Worm (Caenorhabditis elegans) whole organism, early embryonic: ENCODE measurements around the gene imb-2.
A peak's percentile ranks its signal among the peaks of the same experiment; 100 is the strongest.

ENCODE experiments used
- B0310.2 ChIP-seq: sonication (generic microtip); optimal IDR thresholded peaks from 2 replicates; lab custom pipeline; 2016; ENCODE audit warnings: mild to moderate bottlenecking, missing genetic modification characterization, missing compliant biosample characterization
- F13C5.2 ChIP-seq: sonication (generic microtip); optimal IDR thresholded peaks from 2 replicates; lab custom pipeline; 2017; ENCODE audit warnings: mild to moderate bottlenecking, missing genetic modification characterization, inconsistent platforms, missing compliant biosample characterization
- aly-1 ChIP-seq: sonication (generic microtip); optimal IDR thresholded peaks from 2 replicates; lab custom pipeline; 2016; ENCODE audit warnings: missing genetic modification characterization, missing compliant biosample characterization
- ama-1 ChIP-seq: fragments of 150-350 bp; optimal IDR thresholded peaks from 2 replicates; lab custom pipeline; 2014
- ceh-13 ChIP-seq: fragments of 200-800 bp; sonication (Bioruptor generic); optimal IDR thresholded peaks from 2 replicates; lab custom pipeline; 2018; ENCODE audit warnings: mild to moderate bottlenecking, missing genetic modification characterization, missing compliant biosample characterization
- ceh-36 ChIP-seq: sonication (generic microtip); optimal IDR thresholded peaks from 2 replicates; lab custom pipeline; 2016; ENCODE audit warnings: missing genetic modification characterization, inconsistent platforms, missing compliant biosample characterization
- ets-7 ChIP-seq: sonication (generic microtip); optimal IDR thresholded peaks from 2 replicates; lab custom pipeline; 2016; ENCODE audit warnings: missing genotype, missing genetic modification characterization, missing compliant biosample characterization
- flt-1 ChIP-seq: fragments of 200-800 bp; sonication (Bioruptor generic); IDR thresholded peaks from 2 replicates; pipeline ENCODE4 v1.3.6; 2022; ENCODE audit warnings: missing genetic modification characterization, missing compliant biosample characterization
- hmbx-1 ChIP-seq: sonication (generic microtip); optimal IDR thresholded peaks from 2 replicates; lab custom pipeline; 2016; ENCODE audit warnings: mild to moderate bottlenecking, missing genetic modification characterization, missing compliant biosample characterization
- hmg-4 ChIP-seq: fragments of 200-800 bp; sonication (Bioruptor generic); optimal IDR thresholded peaks from 2 replicates; lab custom pipeline; 2018; ENCODE audit warnings: mild to moderate bottlenecking, missing genetic modification characterization, missing compliant biosample characterization
- hnd-1 ChIP-seq: sonication (generic microtip); optimal IDR thresholded peaks from 2 replicates; lab custom pipeline; 2016; ENCODE audit warnings: missing genetic modification characterization, missing compliant biosample characterization
- pes-1 ChIP-seq: fragments of 200-800 bp; sonication (Bioruptor generic); IDR thresholded peaks from 2 replicates; pipeline ENCODE4 v1.3.6; 2022; ENCODE audit warnings: missing genetic modification reagents, missing genetic modification characterization, missing compliant biosample characterization
- scrt-1 ChIP-seq: fragments of 200-800 bp; sonication (Bioruptor generic); IDR thresholded peaks from 2 replicates; pipeline ENCODE4 v1.3.6; 2022; ENCODE audit warnings: missing genetic modification characterization, missing compliant biosample characterization
- sea-1 ChIP-seq: fragments of 200-800 bp; sonication (Bioruptor generic); conservative IDR thresholded peaks from 2 replicates; pipeline ENCODE4 v1.3.6; 2022; ENCODE audit warnings: missing genetic modification characterization, missing compliant biosample characterization
- tbx-11 ChIP-seq: fragments of 200-800 bp; sonication (Bioruptor generic); IDR thresholded peaks from 2 replicates; pipeline ENCODE4 v1.3.6; 2022; ENCODE audit warnings: missing genetic modification characterization, missing compliant biosample characterization
- tbx-37 ChIP-seq: fragments of 200-800 bp; sonication (Bioruptor generic); conservative IDR thresholded peaks from 2 replicates; pipeline ENCODE4 v1.3.6; 2022; ENCODE audit warnings: missing genetic modification reagents, missing genetic modification characterization, missing compliant biosample characterization
- tra-4 ChIP-seq: sonication (generic microtip); optimal IDR thresholded peaks from 2 replicates; lab custom pipeline; 2017; ENCODE audit warnings: missing genetic modification characterization, missing compliant biosample characterization

Gene imb-2

ce11 chrII:14404741-14405488 lies 39.4 kb downstream of the imb-2 start:
- TF ChIP-seq B0310.2 (tag; lab: Kevin White, UChicago) (peak; percentile 22), scrt-1 (GFP tag; lab: Robert Waterston, UW) (no peak; the same call in 1 of the 2 replicates), tra-4 (no peak), ets-7 (tag; lab: Kevin White, UChicago) (no peak), F13C5.2 (peak; percentile 63), pes-1 (GFP tag; lab: Robert Waterston, UW) (peak; percentile 9; the same call in 1 of the 2 replicates), tbx-11 (no peak), flt-1 (GFP tag; lab: Robert Waterston, UW) (peak; percentile 27; the same call in 1 of the 2 replicates), hnd-1 (tag; lab: Kevin White, UChicago) (no peak), ceh-13 (peak; percentile 0), sea-1 (GFP tag; lab: Robert Waterston, UW) (no peak), ama-1 (peak; percentile 93)

DNA sequence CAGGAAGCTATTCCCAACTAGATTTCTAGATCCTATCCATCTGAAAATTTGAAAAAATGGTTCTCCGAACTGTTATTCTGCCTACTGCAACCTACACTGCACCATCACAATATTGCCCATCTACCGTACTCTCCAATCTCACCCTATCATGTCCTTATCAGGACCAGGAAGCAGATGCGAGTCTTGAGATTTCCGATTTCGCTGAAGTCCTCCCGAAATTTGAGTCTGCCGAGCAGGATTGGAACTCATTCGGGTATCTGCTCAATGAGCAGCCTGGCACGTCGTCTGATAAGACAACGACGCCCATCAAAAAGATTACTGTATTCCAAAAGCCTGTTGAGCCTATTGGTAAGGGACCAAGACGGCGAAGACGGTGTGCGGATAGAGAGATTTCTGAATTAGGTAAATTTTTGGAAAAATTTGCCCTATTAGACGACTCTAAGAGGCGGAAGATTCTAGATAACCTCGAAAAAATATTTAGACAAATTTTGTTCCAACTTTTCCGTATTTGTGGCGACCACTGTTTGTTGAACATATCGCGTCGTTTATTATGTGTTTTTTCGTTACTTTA lies 40.1 kb downstream of the imb-2 start:
- TF ChIP-seq hmg-4 (GFP tag; lab: Kevin White, UChicago) (peak; percentile 59), sea-1 (GFP tag; lab: Robert Waterston, UW) (peak; percentile 15; the same call in 1 of the 2 replicates), ama-1 (peak; percentile 98), scrt-1 (GFP tag; lab: Robert Waterston, UW) (no peak), tra-4 (no peak), ceh-36 (tag; lab: Kevin White, UChicago) (peak; percentile 44), pes-1 (GFP tag; lab: Robert Waterston, UW) (no peak), aly-1 (tag; lab: Kevin White, UChicago) (no peak)

DNA sequence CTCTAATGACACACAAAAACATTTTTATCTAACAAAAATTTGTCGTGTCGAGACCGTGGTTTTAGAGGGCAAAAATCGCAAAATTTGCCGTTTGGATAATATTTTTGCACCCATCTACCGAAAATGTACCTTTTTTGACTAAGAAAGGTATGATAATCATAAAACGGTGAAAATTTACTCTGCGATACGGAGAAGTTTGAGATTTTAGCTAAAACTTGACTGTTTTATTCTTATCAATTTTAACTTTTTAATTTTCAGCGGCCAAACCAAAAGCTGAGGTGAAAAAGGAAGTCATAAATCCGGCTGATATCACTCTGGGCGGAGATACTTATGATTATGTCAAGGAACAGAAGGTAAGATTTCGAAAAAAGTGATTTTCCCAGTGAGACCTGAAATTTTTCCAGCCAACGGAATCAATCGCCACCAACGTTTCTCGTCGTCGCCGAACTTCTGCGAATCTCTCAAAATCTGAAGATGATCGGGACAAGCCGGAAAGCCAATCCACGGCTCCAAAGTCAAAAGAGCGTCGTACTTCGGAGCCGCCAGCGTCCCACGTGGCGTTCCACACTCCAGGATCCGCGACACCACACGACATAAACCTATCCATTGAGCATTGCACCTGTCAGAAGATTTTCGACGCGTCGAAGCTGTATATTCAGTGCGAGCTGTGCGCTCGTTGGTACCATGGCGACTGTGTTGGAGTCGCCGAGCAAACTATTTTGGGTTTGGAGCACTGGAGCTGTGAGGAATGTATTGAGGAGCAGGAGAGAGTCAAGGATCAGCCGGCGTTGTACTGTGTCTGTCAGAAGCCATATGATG lies 40.8 kb downstream of the imb-2 start:
- TF ChIP-seq flt-1 (GFP tag; lab: Robert Waterston, UW) (no peak), ceh-13 (no peak), ceh-36 (tag; lab: Kevin White, UChicago) (no peak), sea-1 (GFP tag; lab: Robert Waterston, UW) (peak; percentile 36; the same call in 1 of the 2 replicates), ama-1 (peak; percentile 83), ets-7 (tag; lab: Kevin White, UChicago) (no peak), tbx-37 (GFP tag; lab: Robert Waterston, UW) (no peak), scrt-1 (GFP tag; lab: Robert Waterston, UW) (no peak), tbx-11 (no peak), B0310.2 (tag; lab: Kevin White, UChicago) (no peak), F13C5.2 (no peak), pes-1 (GFP tag; lab: Robert Waterston, UW) (no peak), hmbx-1 (tag; lab: Kevin White, UChicago) (no peak)

- no peak for TF ChIP-seq tra-4
- TF ChIP-seq ets-7 (tag; lab: Kevin White, UChicago) = no peak
- peak; percentile 25; the same call in 1 of the 2 replicates for TF ChIP-seq flt-1 (GFP tag; lab: Robert Waterston, UW)
- TF ChIP-seq tbx-37 (GFP tag; lab: Robert Waterston, UW) = no peak
- TF ChIP-seq ceh-36 (tag; lab: Kevin White, UChicago) = peak; percentile 9
- TF ChIP-seq B0310.2 (tag; lab: Kevin White, UChicago) = peak; percentile 36
- no peak for TF ChIP-seq ceh-13
- TF ChIP-seq pes-1 (GFP tag; lab: Robert Waterston, UW) = peak; percentile 36; the same call in 1 of the 2 replicates
- no peak for TF ChIP-seq aly-1 (tag; lab: Kevin White, UChicago)
- no peak for TF ChIP-seq hmg-4 (GFP tag; lab: Kevin White, UChicago)
- TF ChIP-seq sea-1 (GFP tag; lab: Robert Waterston, UW) = peak; percentile 84
- no peak for TF ChIP-seq hmbx-1 (tag; lab: Kevin White, UChicago)
- no peak for TF ChIP-seq scrt-1 (GFP tag; lab: Robert Waterston, UW)
- peak; percentile 73 for TF ChIP-seq ama-1
- peak; percentile 56 for TF ChIP-seq hnd-1 (tag; lab: Kevin White, UChicago)
- TF ChIP-seq F13C5.2 = no peak
- TF ChIP-seq tbx-11 = 0 out of 2 replicates have a peak, but pooled peaks have one; percentile 42
Observed at ce11 chrII:14407332-14408270, 42.1 kb downstream of the imb-2 start.

ce11 chrII:14408312-14408711 lies 42.8 kb downstream of the imb-2 start, which contains the start of gene F26H11.4:
Gene F26H11.4, plus strand, starts transcription at chrII:14408612.
- TF ChIP-seq scrt-1 (GFP tag; lab: Robert Waterston, UW) (no peak), pes-1 (GFP tag; lab: Robert Waterston, UW) (no peak), tbx-37 (GFP tag; lab: Robert Waterston, UW) (no peak), hmbx-1 (tag; lab: Kevin White, UChicago) (no peak), tra-4 (no peak), ceh-36 (tag; lab: Kevin White, UChicago) (no peak), tbx-11 (no peak), hnd-1 (tag; lab: Kevin White, UChicago) (no peak), ets-7 (tag; lab: Kevin White, UChicago) (no peak), ceh-13 (no peak), F13C5.2 (no peak), B0310.2 (tag; lab: Kevin White, UChicago) (no peak), flt-1 (GFP tag; lab: Robert Waterston, UW) (no peak), ama-1 (no peak), sea-1 (GFP tag; lab: Robert Waterston, UW) (no peak)
